Fruit fly (Drosophila melanogaster) whole organism, prepupa: ENCODE measurements around the gene Socs16D.

ENCODE experiments used
- Blimp-1 ChIP-seq: fragments of 200-800 bp; sonication (Bioruptor generic); optimal IDR thresholded peaks from 3 replicates; lab custom pipeline; 2017; ENCODE audit warnings: missing biosample characterization, missing genetic modification characterization, mild to moderate bottlenecking, moderate library complexity, missing genetic modification reagents
- CG11762 ChIP-seq: fragments of 200-800 bp; sonication (Bioruptor generic); optimal IDR thresholded peaks from 3 replicates; lab custom pipeline; 2016; ENCODE audit warnings: missing biosample characterization, missing genetic modification characterization; ENCODE audit not compliant: insufficient read depth
- CG11902 ChIP-seq: fragments of 200-800 bp; sonication (Bioruptor generic); optimal IDR thresholded peaks from 3 replicates; lab custom pipeline; 2016; ENCODE audit warnings: missing biosample characterization, missing genetic modification characterization
- CG15336 ChIP-seq: fragments of 200-800 bp; sonication (Bioruptor generic); IDR thresholded peaks from 2 replicates; pipeline ENCODE4 v1.3.6; 2022; ENCODE audit warnings: missing biosample characterization, missing genetic modification characterization
- CG16779 ChIP-seq: fragments of 200-800 bp; sonication (Bioruptor generic); optimal IDR thresholded peaks from 3 replicates; lab custom pipeline; 2017; ENCODE audit warnings: missing biosample characterization, mild to moderate bottlenecking, missing genetic modification characterization
- CG34406 ChIP-seq: fragments of 200-800 bp; sonication (Bioruptor generic); optimal IDR thresholded peaks from 3 replicates; lab custom pipeline; 2016; ENCODE audit warnings: missing biosample characterization, missing genetic modification characterization
- CG3919 ChIP-seq: fragments of 200-800 bp; sonication (Bioruptor generic); optimal IDR thresholded peaks from 3 replicates; lab custom pipeline; 2016; ENCODE audit warnings: missing biosample characterization, missing genetic modification characterization
- CG6854 ChIP-seq: fragments of 200-800 bp; sonication (Bioruptor generic); optimal IDR thresholded peaks from 2 replicates; lab custom pipeline; 2017; ENCODE audit warnings: missing biosample characterization, mild to moderate bottlenecking, missing genetic modification characterization
- CG8119 ChIP-seq: fragments of 200-800 bp; sonication (Bioruptor generic); IDR thresholded peaks from 3 replicates; pipeline ENCODE4 v1.3.6; 2022; ENCODE audit warnings: missing biosample characterization, missing genetic modification characterization
- Eip75B ChIP-seq: fragments of 200-800 bp; sonication (Bioruptor generic); optimal IDR thresholded peaks from 3 replicates; lab custom pipeline; 2016; ENCODE audit warnings: missing biosample characterization, missing genetic modification characterization
- Eip78C ChIP-seq: fragments of 200-800 bp; sonication (Bioruptor generic); peaks from one replicate; lab custom pipeline; 2016; ENCODE audit warnings: missing biosample characterization, missing genetic modification characterization
- Eip93F ChIP-seq: fragments of 200-800 bp; sonication (Bioruptor generic); optimal IDR thresholded peaks from 2 replicates; lab custom pipeline; 2016; ENCODE audit warnings: missing biosample characterization, mild to moderate bottlenecking, missing genetic modification characterization
- Hr38 ChIP-seq: sonication (Bioruptor generic); optimal IDR thresholded peaks from 2 replicates; lab custom pipeline; 2016; ENCODE audit warnings: missing biosample characterization, missing genetic modification characterization
- Hr4 ChIP-seq: fragments of 200-800 bp; sonication (Bioruptor generic); optimal IDR thresholded peaks from 3 replicates; lab custom pipeline; 2016; ENCODE audit warnings: missing biosample characterization, missing genetic modification characterization
- Lpt ChIP-seq: fragments of 200-800 bp; sonication (Bioruptor generic); optimal IDR thresholded peaks from 3 replicates; lab custom pipeline; 2016; ENCODE audit warnings: missing biosample characterization, missing genetic modification characterization
- Sox102F ChIP-seq: fragments of 200-800 bp; sonication (Bioruptor generic); optimal IDR thresholded peaks from 2 replicates; lab custom pipeline; 2016; ENCODE audit warnings: missing biosample characterization, mild to moderate bottlenecking, missing genetic modification characterization
- Sox14 ChIP-seq: fragments of 200-800 bp; sonication (Bioruptor generic); optimal IDR thresholded peaks from 3 replicates; lab custom pipeline; 2016; ENCODE audit warnings: missing biosample characterization, missing genetic modification characterization
- Sox15 ChIP-seq: fragments of 200-800 bp; sonication (Bioruptor generic); optimal IDR thresholded peaks from 3 replicates; lab custom pipeline; 2016; ENCODE audit warnings: missing biosample characterization, missing genetic modification characterization
- achi ChIP-seq: fragments of 200-800 bp; sonication (Bioruptor generic); optimal IDR thresholded peaks from 3 replicates; lab custom pipeline; 2016; ENCODE audit warnings: missing biosample characterization, missing genetic modification characterization
- acj6 ChIP-seq: fragments of 200-800 bp; sonication (Bioruptor generic); optimal IDR thresholded peaks from 3 replicates; lab custom pipeline; 2016; ENCODE audit warnings: missing biosample characterization, missing genetic modification characterization
- cyc ChIP-seq: fragments of 200-800 bp; sonication (Bioruptor generic); optimal IDR thresholded peaks from 3 replicates; lab custom pipeline; 2016; ENCODE audit warnings: missing biosample characterization, missing genetic modification characterization
- dsx ChIP-seq: fragments of 200-800 bp; optimal IDR thresholded peaks from 3 replicates; lab custom pipeline; 2019; ENCODE audit warnings: missing biosample characterization, mild to moderate bottlenecking, missing genetic modification characterization, moderate library complexity; ENCODE audit not compliant: poor library complexity, severe bottlenecking
- esn ChIP-seq: fragments of 200-800 bp; sonication (Bioruptor generic); optimal IDR thresholded peaks from 2 replicates; lab custom pipeline; 2016; ENCODE audit warnings: missing biosample characterization, mild to moderate bottlenecking, missing genetic modification characterization, moderate library complexity
- fd59A ChIP-seq: fragments of 200-800 bp; sonication (Bioruptor generic); optimal IDR thresholded peaks from 2 replicates; lab custom pipeline; 2017; ENCODE audit warnings: missing biosample characterization, mild to moderate bottlenecking, missing genetic modification characterization, missing genetic modification reagents
- fkh ChIP-seq: fragments of 200-800 bp; sonication (Bioruptor generic); optimal IDR thresholded peaks from 3 replicates; lab custom pipeline; 2017; ENCODE audit warnings: missing biosample characterization, mild to moderate bottlenecking, missing genetic modification characterization, moderate library complexity
- lz ChIP-seq: fragments of 200-800 bp; sonication (Bioruptor generic); optimal IDR thresholded peaks from 3 replicates; lab custom pipeline; 2016; ENCODE audit warnings: missing biosample characterization, missing genetic modification characterization
- pdm3 ChIP-seq: fragments of 200-800 bp; sonication (Bioruptor generic); optimal IDR thresholded peaks from 3 replicates; lab custom pipeline; 2016; ENCODE audit warnings: missing biosample characterization, missing genetic modification characterization
- salr ChIP-seq, 2 experiments: fragments of 200-800 bp; sonication (Bioruptor generic); optimal IDR thresholded peaks; 3 replicates each; lab custom pipeline; 2016 to 2018; ENCODE audit warnings: missing biosample characterization in 2 of 2, missing genetic modification characterization in 2 of 2, mild to moderate bottlenecking in 1 of 2
- spab ChIP-seq: fragments of 200-800 bp; sonication (Bioruptor generic); optimal IDR thresholded peaks from 2 replicates; lab custom pipeline; 2017; ENCODE audit warnings: missing biosample characterization, mild to moderate bottlenecking, missing genetic modification characterization, missing genetic modification reagents
- ss ChIP-seq, 2 experiments: fragments of 200-800 bp; sonication (Bioruptor generic); optimal IDR thresholded peaks; 2 replicates in 1 of 2; 3 replicates in 1 of 2; lab custom pipeline; 2017 to 2018; ENCODE audit warnings: mild to moderate bottlenecking in 2 of 2, missing biosample characterization in 2 of 2, missing genetic modification characterization in 2 of 2, moderate library complexity in 1 of 2
- svp ChIP-seq: fragments of 200-800 bp; sonication (Bioruptor generic); peaks from one replicate; lab custom pipeline; 2016; ENCODE audit warnings: missing biosample characterization, missing genetic modification characterization
- topi ChIP-seq: fragments of 200-800 bp; sonication (Bioruptor generic); optimal IDR thresholded peaks from 3 replicates; lab custom pipeline; 2016; ENCODE audit warnings: missing biosample characterization, missing genetic modification characterization
- vri ChIP-seq: fragments of 200-800 bp; sonication (Bioruptor generic); optimal IDR thresholded peaks from 3 replicates; lab custom pipeline; 2016; ENCODE audit warnings: missing biosample characterization, mild to moderate bottlenecking, missing genetic modification characterization

Socs16D gene

dm6 chrX:17780295-17780694 lies 47.1 kb downstream of the Socs16D start (continued):
- TF ChIP-seq lz (GFP tag; lab: Kevin White, UChicago) = no peak
- no peak for TF ChIP-seq fkh
- peak in 1 of 2 experiments; percentile 25 for TF ChIP-seq ss (GFP tag; optimal IDR thresholded peaks at IDR 0.05; lab: Kevin White, UChicago)
- TF ChIP-seq salr (GFP tag; optimal IDR thresholded peaks at IDR 0.05; lab: Kevin White, UChicago) = no peak
- no peak for TF ChIP-seq Blimp-1 (GFP tag; lab: Kevin White, UChicago)
- TF ChIP-seq Sox14 (GFP tag; lab: Kevin White, UChicago) = no peak
- no peak for TF ChIP-seq CG6854 (GFP tag; lab: Kevin White, UChicago)
- TF ChIP-seq fd59A (GFP tag; lab: Kevin White, UChicago) = no peak
- no peak for TF ChIP-seq acj6 (GFP tag; lab: Kevin White, UChicago)
- TF ChIP-seq Hr4 (GFP tag; lab: Kevin White, UChicago) = no peak
- no peak for TF ChIP-seq Eip75B
- peak; percentile 33 for TF ChIP-seq dsx (GFP tag; lab: Kevin White, UChicago)
- TF ChIP-seq pdm3 (GFP tag; lab: Kevin White, UChicago) = no peak
- TF ChIP-seq spab (GFP tag; lab: Kevin White, UChicago) = no peak
- no peak for TF ChIP-seq vri (GFP tag; lab: Kevin White, UChicago)
- TF ChIP-seq svp = no peak
- TF ChIP-seq CG11762 (GFP tag; lab: Kevin White, UChicago) = no peak
- TF ChIP-seq Sox102F (GFP tag; lab: Kevin White, UChicago) = no peak
- no peak for TF ChIP-seq CG8119 (GFP tag; lab: Robert Waterston, UW)
- TF ChIP-seq Hr38 (GFP tag; lab: Kevin White, UChicago) = no peak
- TF ChIP-seq topi (GFP tag; lab: Kevin White, UChicago) = no peak
- TF ChIP-seq Eip78C (GFP tag; lab: Kevin White, UChicago) = peak; percentile 64
- no peak for TF ChIP-seq CG34406 (GFP tag; lab: Kevin White, UChicago)
- no peak for TF ChIP-seq Eip93F (GFP tag; lab: Kevin White, UChicago)
- TF ChIP-seq Sox15 (GFP tag; lab: Kevin White, UChicago) = no peak
- no peak for TF ChIP-seq CG15336 (GFP tag; lab: Robert Waterston, UW)
- no peak for TF ChIP-seq cyc (GFP tag; lab: Kevin White, UChicago)

- TF ChIP-seq esn (no peak), Blimp-1 (GFP tag; lab: Kevin White, UChicago) (peak; percentile 34)
These were observed 52.8 kb downstream of the Socs16D start for dm6 chrX:17774548-17774947.

dm6 chrX:17771878-17772277 lies 55.5 kb downstream of the Socs16D start:
- TF ChIP-seq vri (GFP tag; lab: Kevin White, UChicago) = no peak
- no peak for TF ChIP-seq CG3919 (GFP tag; lab: Kevin White, UChicago)
- TF ChIP-seq CG16779 (tag; lab: Kevin White, UChicago) = no peak
- TF ChIP-seq Lpt (GFP tag; lab: Kevin White, UChicago) = no peak
- no peak for TF ChIP-seq Eip93F (GFP tag; lab: Kevin White, UChicago)
- no peak for TF ChIP-seq CG11902 (GFP tag; lab: Kevin White, UChicago)
- no peak for TF ChIP-seq achi (GFP tag; lab: Kevin White, UChicago)
